Worm (Caenorhabditis elegans): ENCODE measurements around the gene gex-4.

The gex-4 gene

DNA sequence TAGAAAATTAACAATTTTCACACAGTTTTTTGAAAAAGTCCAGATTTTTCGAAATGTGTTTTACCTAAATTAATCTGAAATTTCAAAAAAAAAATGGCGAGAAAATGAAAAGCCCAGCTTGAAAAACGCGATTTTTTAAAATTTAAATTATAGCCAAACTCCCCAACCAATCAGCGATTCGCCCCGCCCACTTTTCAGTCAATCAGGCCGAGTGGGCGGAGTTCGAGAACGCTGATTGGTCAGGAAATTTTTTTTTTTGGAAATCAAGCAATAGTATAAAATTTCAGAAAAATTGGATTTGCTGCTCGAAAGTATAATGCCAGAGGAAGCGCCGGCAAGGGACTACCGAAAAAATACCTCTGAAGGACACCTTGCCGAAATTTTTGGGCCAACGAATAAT, 13.1 kb upstream of the gex-4 start:
- TF ChIP-seq ets-4 (tag; optimal IDR thresholded peaks at IDR 0.05) (no peak), pha-2 (tag; optimal IDR thresholded peaks at IDR 0.05) (no peak), nfya-1 (tag; optimal IDR thresholded peaks at IDR 0.05) (peak; percentile 98)

- no peak for TF ChIP-seq ceh-19 (GFP tag; optimal IDR thresholded peaks at IDR 0.05)
- TF ChIP-seq ceh-30 (tag; optimal IDR thresholded peaks at IDR 0.05): no peak
- no peak for TF ChIP-seq ama-1 (optimal IDR thresholded peaks at IDR 0.05)
- no peak for TF ChIP-seq C38D4.7 (GFP tag; optimal IDR thresholded peaks at IDR 0.05)
- TF ChIP-seq nhr-11 (tag; optimal IDR thresholded peaks at IDR 0.05): no peak
- peak; percentile 95 for TF ChIP-seq dve-1 (tag; optimal IDR thresholded peaks at IDR 0.05)
- TF ChIP-seq odd-2 (tag; optimal IDR thresholded peaks at IDR 0.05): no peak
- no peak for TF ChIP-seq sox-2 (GFP tag; IDR thresholded peaks at IDR 0.05)
These were observed 11.8 kb upstream of the gex-4 start for ce11 chrIII:12230195-12230594.

- no peak for TF ChIP-seq elt-4 (tag; optimal IDR thresholded peaks at IDR 0.05)
- peak; percentile 78 for TF ChIP-seq nfya-1 (tag; optimal IDR thresholded peaks at IDR 0.05)
These were observed 9.5 kb upstream of the gex-4 start for ce11 chrIII:12227935-12228334.

DNA sequence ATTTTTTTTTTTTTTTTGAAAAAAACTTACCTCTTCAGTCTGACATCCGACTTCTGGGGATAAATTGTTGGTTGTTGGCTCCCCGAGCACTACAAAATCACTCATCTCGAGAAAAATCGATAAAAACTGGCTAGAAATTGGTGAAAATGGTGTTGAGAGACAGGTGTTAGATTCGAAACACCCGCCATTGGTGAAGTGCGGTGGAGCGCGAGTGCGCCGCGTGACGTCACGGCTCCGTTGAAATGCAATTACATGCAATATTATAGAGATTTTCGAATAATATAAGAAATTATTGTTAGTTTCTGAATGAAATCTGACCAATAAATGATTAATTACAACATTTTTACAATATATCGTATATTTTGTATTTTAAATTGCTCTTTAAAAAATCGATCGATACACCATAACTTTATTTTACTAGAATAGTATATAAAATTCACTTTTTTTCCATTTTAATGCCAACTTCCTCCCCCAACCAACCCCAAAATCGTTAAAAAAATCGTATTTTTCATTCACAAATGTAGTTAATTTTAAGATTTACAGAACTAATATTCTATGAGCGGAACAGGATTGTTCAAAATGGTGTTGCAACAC, 7.8 kb upstream of the gex-4 start, which contains the start of the genes Y75B8A.18 and Y75B8A.19:
Gene Y75B8A.18 (minus strand): TSS at position 142 of the 594 bp plus-strand sequence.
Gene Y75B8A.19 (plus strand): TSS at position 544 of the 594 bp plus-strand sequence.
- TF ChIP-seq tbx-2 (tag; optimal IDR thresholded peaks at IDR 0.05): peak; percentile 7
- no peak for TF ChIP-seq ceh-31 (tag; optimal IDR thresholded peaks at IDR 0.05)
- no peak for TF ChIP-seq ceh-2 (tag; optimal IDR thresholded peaks at IDR 0.05)
- TF ChIP-seq unc-42 (tag; optimal IDR thresholded peaks at IDR 0.05): peak; percentile 88
- no peak for TF ChIP-seq mec-3 (tag; optimal IDR thresholded peaks at IDR 0.05; ENCODE audit: borderline replicate concordance)
- TF ChIP-seq hlh-30 (tag; optimal IDR thresholded peaks at IDR 0.05; ENCODE audit: insufficient read depth): peak; percentile 31
- no peak for TF ChIP-seq odd-2 (tag; optimal IDR thresholded peaks at IDR 0.05)
- TF ChIP-seq nfya-1 (tag; optimal IDR thresholded peaks at IDR 0.05): peak; percentile 42
- TF ChIP-seq npax-4 (tag; optimal IDR thresholded peaks at IDR 0.05): no peak

DNA sequence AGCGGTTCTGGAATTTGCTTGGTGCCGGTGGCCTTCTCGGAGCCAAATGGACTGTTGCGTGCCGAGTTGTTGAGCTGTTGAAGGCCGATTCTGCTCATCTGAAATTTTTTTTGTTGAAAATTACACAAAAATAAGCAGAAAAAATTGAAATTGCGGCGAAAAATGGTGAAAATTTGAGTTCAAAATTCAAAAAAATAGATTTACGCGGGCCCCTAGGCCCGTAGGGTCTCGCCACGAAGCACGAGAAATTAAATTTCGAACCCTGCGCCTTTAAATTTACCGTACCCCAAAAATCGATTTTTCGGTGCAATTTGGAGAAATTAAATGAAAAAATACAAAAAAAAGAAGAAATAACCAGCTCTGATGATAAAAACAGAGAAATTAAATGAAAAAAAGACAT, 6.8 kb upstream of the gex-4 start, which contains the start of gene gmn-1:
Gene gmn-1 (minus strand): TSS at position 98 of the 400 bp plus-strand sequence.
- TF ChIP-seq hlh-15 (tag; optimal IDR thresholded peaks at IDR 0.05) (no peak), ceh-48 (tag; optimal IDR thresholded peaks at IDR 0.05) (no peak), npax-4 (tag; optimal IDR thresholded peaks at IDR 0.05) (no peak), hlh-30 (tag; optimal IDR thresholded peaks at IDR 0.05; ENCODE audit: insufficient read depth) (no peak), ceh-19 (GFP tag; optimal IDR thresholded peaks at IDR 0.05) (no peak), K02D7.2 (tag; optimal IDR thresholded peaks at IDR 0.05) (no peak), madf-2 (tag; optimal IDR thresholded peaks at IDR 0.05) (no peak), ama-1 (optimal IDR thresholded peaks at IDR 0.05) (no peak), ceh-31 (tag; optimal IDR thresholded peaks at IDR 0.05) (no peak)

DNA sequence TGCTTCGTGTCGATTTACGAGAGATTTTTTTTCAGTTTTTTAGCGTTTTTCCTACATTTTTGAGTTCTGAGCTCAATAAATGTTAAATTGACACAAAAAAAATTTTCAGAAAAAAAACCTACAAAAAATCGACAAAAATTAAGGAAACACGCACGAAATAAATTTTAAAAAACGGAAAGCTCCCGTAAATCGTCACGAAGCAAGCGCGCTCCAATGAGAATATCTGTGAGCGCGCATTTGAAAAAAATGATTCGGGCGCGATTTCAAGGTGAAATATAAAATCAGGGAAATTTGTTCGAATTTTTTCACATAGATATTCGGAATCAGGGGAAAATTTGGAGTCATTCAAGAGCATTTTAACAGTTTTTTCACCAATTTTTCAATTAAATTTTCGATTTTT, 4.8 kb upstream of the gex-4 start:
- TF ChIP-seq pha-2 (tag; optimal IDR thresholded peaks at IDR 0.05) (no peak), ceh-9 (tag; optimal IDR thresholded peaks at IDR 0.05) (no peak), unc-55 (GFP tag; optimal IDR thresholded peaks at IDR 0.05) (no peak), ceh-31 (tag; optimal IDR thresholded peaks at IDR 0.05) (no peak)

DNA sequence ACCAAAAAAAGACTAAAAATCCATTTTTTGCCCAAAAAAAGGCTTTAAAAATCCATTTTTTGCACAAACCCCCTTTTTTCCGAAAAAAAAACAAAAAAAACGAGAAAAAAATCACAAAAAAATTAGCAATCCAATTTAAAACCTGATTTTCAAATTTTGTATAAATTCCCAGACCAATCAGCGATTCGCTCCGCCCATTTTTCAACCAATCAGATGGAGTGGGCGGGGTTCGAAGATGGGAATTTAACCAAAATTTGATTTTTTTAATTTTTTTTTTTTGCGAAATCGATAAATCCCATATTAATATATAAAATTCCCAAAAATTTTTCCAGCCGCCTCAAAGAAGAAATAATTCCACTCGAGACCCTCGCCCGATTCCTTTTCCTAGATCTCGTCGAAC, 3.0 kb upstream of the gex-4 start:
- peak; percentile 66 for TF ChIP-seq nfya-1 (tag; optimal IDR thresholded peaks at IDR 0.05)
- no peak for TF ChIP-seq pha-2 (tag; optimal IDR thresholded peaks at IDR 0.05)

- TF ChIP-seq ttx-3 (tag; optimal IDR thresholded peaks at IDR 0.05) (no peak), ceh-18 (tag; optimal IDR thresholded peaks at IDR 0.05) (no peak), pag-3 (tag; optimal IDR thresholded peaks at IDR 0.05; ENCODE audit: borderline replicate concordance) (no peak), pat-9 (tag; optimal IDR thresholded peaks at IDR 0.05) (no peak), syd-9 (tag; optimal IDR thresholded peaks at IDR 0.05) (no peak), lin-11 (tag; optimal IDR thresholded peaks at IDR 0.05) (no peak), nfya-1 (tag; optimal IDR thresholded peaks at IDR 0.05) (peak; percentile 56)
These were observed 2.4 kb upstream of the gex-4 start for ce11 chrIII:12220820-12221219.
